Worm (Caenorhabditis elegans): ENCODE results near the gene R13H4.7.

The R13H4.7 gene

DNA sequence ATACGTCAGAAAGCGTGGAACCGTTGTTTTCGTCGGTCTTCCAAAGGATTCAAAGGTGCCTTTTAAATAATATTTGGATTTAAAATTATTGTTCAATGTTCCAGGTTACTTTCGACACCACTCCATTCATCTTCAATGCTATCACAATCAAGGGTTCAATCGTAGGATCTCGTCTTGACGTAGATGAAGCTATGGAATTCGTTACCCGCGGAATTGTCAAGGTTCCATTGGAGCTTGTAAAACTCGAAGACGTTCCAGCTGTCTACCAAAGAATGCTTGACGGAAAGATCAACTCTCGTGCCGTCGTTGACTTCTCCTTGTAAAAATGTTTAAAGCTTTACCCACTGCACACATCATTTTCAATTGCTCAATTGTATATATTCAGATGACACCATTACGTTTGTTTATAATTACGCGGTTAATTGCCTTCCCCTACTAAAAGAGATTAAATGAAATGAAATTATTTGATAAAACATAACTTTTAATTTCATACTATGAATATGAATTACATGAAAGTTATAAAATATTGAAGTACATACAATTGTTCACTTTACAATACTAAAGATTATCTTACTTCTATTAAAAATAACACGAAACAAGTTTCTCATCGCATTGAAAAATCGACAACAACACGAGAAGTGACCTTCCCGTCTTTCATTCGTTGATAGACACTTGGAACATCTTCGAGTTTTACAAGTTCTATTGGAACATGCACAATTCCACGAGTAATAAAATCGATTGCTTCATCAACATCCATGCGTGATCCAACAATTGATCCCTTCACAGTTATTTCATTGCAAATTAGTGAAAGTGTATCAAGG is 21.3 kb upstream of the R13H4.7 start (continued):
- TF ChIP-seq lin-35 (GFP tag; optimal IDR thresholded peaks at IDR 0.05): peak in 1 of 3 experiments; percentile 33
- no peak for TF ChIP-seq sea-2 (GFP tag; IDR thresholded peaks at IDR 0.05)
- peak; percentile 71 for TF ChIP-seq repo-1 (tag; optimal IDR thresholded peaks at IDR 0.05)
- TF ChIP-seq F23B12.7 (tag; optimal IDR thresholded peaks at IDR 0.05; ENCODE audit: insufficient read depth): peak; percentile 43
- no peak for TF ChIP-seq attf-5 (GFP tag; optimal IDR thresholded peaks at IDR 0.05)
- peak; percentile 77 for TF ChIP-seq nfyb-1 (GFP tag; IDR thresholded peaks at IDR 0.05)

DNA sequence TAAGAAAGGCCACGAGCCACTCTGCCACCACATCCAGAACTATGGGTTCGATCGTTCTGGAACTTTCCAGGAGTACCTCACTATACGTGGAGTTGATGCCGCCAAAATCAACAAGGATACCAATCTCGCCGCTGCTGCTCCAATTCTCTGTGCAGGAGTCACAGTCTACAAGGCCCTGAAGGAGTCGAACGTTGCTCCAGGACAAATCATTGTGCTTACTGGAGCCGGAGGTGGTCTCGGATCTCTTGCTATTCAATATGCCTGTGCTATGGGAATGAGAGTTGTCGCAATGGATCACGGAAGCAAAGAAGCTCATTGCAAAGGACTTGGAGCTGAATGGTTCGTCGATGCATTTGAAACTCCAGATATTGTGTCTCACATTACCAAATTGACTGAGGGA is 20.6 kb upstream of the R13H4.7 start:
- TF ChIP-seq mxl-1 (tag; optimal IDR thresholded peaks at IDR 0.05): no peak
- peak; percentile 30; the same call in 1 of the 2 replicates for TF ChIP-seq hsf-1 (GFP tag; IDR thresholded peaks at IDR 0.05)
- TF ChIP-seq nfyb-1 (GFP tag; IDR thresholded peaks at IDR 0.05): 0 out of 2 replicates have a peak, but pooled peaks have one; percentile 10
- no peak for TF ChIP-seq xnd-1 (tag; optimal IDR thresholded peaks at IDR 0.05)
- TF ChIP-seq K11D2.4 (GFP tag; IDR thresholded peaks at IDR 0.05): 0 out of 2 replicates have a peak, but pooled peaks have one; percentile 11
- peak; percentile 61 for TF ChIP-seq pha-4 (tag; optimal IDR thresholded peaks at IDR 0.05)
- TF ChIP-seq nhr-27 (tag; optimal IDR thresholded peaks at IDR 0.05): peak; percentile 47
- peak; percentile 27 for TF ChIP-seq ama-1 (optimal IDR thresholded peaks at IDR 0.05)
- TF ChIP-seq ama-1 (GFP tag; optimal IDR thresholded peaks at IDR 0.05): no peak

DNA sequence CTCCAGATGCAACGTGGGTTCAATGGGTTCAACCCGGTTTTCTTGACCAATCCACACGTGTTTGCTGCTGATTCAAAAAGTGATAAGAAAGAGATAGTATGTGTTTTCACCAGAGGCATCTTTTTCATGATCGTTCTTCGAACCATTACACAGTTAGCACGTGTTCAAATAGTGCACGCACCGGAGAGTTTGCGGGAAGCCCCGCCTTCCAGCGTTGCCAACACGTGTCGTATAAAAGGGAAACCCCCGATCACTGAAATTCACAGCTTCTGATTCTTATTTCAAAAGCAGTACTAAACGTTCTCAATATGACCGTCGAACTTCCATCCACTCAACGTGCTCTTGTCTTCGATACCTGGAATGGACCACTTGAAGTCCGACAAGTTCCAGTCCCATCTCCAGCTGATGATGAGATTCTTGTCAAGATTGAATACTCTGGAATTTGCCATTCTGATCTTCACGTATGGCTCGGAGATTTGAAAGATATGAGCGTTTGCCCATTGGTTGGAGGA is 20.0 kb upstream of the R13H4.7 start, which contains the start of gene adh-1:
Gene adh-1 (plus strand): TSS at position 261 of the 512 bp plus-strand sequence.
- TF ChIP-seq pha-4 (tag; optimal IDR thresholded peaks at IDR 0.05): no peak
- no peak for TF ChIP-seq zim-3 (tag; optimal IDR thresholded peaks at IDR 0.05)
- TF ChIP-seq athp-1 (tag; optimal IDR thresholded peaks at IDR 0.05): no peak
- no peak for TF ChIP-seq ztf-25 (GFP tag; IDR thresholded peaks at IDR 0.05)
- TF ChIP-seq ama-1 (optimal IDR thresholded peaks at IDR 0.05): peak; percentile 95
- TF ChIP-seq ama-1 (GFP tag; optimal IDR thresholded peaks at IDR 0.05): no peak
- peak; percentile 48 for TF ChIP-seq tbp1 (GFP tag; optimal IDR thresholded peaks at IDR 0.05)
- peak; percentile 51 for TF ChIP-seq lin-26 (GFP tag; IDR thresholded peaks at IDR 0.05)
- TF ChIP-seq attf-5 (GFP tag; optimal IDR thresholded peaks at IDR 0.05): peak; percentile 37
- no peak for TF ChIP-seq cebp-1 (GFP tag; IDR thresholded peaks at IDR 0.05)
- peak; percentile 58 for TF ChIP-seq cebp-1 (tag; optimal IDR thresholded peaks at IDR 0.05)
- TF ChIP-seq somi-1 (GFP tag; optimal IDR thresholded peaks at IDR 0.05): peak; percentile 92
- 0 out of 2 replicates have a peak, but pooled peaks have one; percentile 57 for TF ChIP-seq egl-44 (GFP tag; IDR thresholded peaks at IDR 0.05)
- TF ChIP-seq chd-7 (tag; optimal IDR thresholded peaks at IDR 0.05): peak; percentile 30
- 0 out of 2 replicates have a peak, but pooled peaks have one; percentile 79 for TF ChIP-seq lag-1 (GFP tag; IDR thresholded peaks at IDR 0.05)
- peak; percentile 79 for TF ChIP-seq F22D6.2 (tag; optimal IDR thresholded peaks at IDR 0.05)
- TF ChIP-seq C06A6.2 (GFP tag; conservative IDR thresholded peaks at IDR 0.05): peak; percentile 52
- peak; percentile 59 for TF ChIP-seq F52B5.7 (tag; optimal IDR thresholded peaks at IDR 0.05)
- TF ChIP-seq Y95B8A.8 (GFP tag; IDR thresholded peaks at IDR 0.05): no peak
- peak; percentile 36 for TF ChIP-seq die-1 (tag; optimal IDR thresholded peaks at IDR 0.05)
- peak; percentile 47 for TF ChIP-seq lin-40 (tag; optimal IDR thresholded peaks at IDR 0.05)
- peak; percentile 93 for TF ChIP-seq ztf-26 (tag; optimal IDR thresholded peaks at IDR 0.05)
- TF ChIP-seq hmg-1.2 (GFP tag; IDR thresholded peaks at IDR 0.05): no peak
- TF ChIP-seq lin-35 (GFP tag; optimal IDR thresholded peaks at IDR 0.05): peak in 1 of 3 experiments; percentile 20
- peak; percentile 45 for TF ChIP-seq nhr-80 (tag; optimal IDR thresholded peaks at IDR 0.05)
- TF ChIP-seq dox-1 (GFP tag; IDR thresholded peaks at IDR 0.05): peak; percentile 24; the same call in 1 of the 2 replicates
- TF ChIP-seq sea-2 (GFP tag; IDR thresholded peaks at IDR 0.05): no peak
- TF ChIP-seq ceh-91 (GFP tag; IDR thresholded peaks at IDR 0.05): no peak
- no peak for TF ChIP-seq F23B12.7 (tag; optimal IDR thresholded peaks at IDR 0.05; ENCODE audit: insufficient read depth)

Measured in whole organism, young adult.